Worm (Caenorhabditis elegans): ENCODE data around the gene tut-1.

The tut-1 gene

ce11 chrIV:143807-144371 lies 22.4 kb upstream of the tut-1 start:
- TF ChIP-seq klf-2 (GFP tag; conservative IDR thresholded peaks at IDR 0.05) (peak; percentile 97), flt-1 (GFP tag; IDR thresholded peaks at IDR 0.05) (peak; percentile 98), cog-1 (tag; optimal IDR thresholded peaks at IDR 0.05) (peak; percentile 94), ref-1 (GFP tag; conservative IDR thresholded peaks at IDR 0.05) (peak; percentile 95), T22C8.4 (GFP tag; IDR thresholded peaks at IDR 0.05) (peak; percentile 94), ztf-29 (GFP tag; IDR thresholded peaks at IDR 0.05) (peak; percentile 98), med-1 (GFP tag; optimal IDR thresholded peaks at IDR 0.05; ENCODE audit: insufficient read depth) (peak; percentile 70), tab-1 (GFP tag; IDR thresholded peaks at IDR 0.05) (peak; percentile 99), ztf-23 (GFP tag; IDR thresholded peaks at IDR 0.05) (peak; percentile 96)

DNA sequence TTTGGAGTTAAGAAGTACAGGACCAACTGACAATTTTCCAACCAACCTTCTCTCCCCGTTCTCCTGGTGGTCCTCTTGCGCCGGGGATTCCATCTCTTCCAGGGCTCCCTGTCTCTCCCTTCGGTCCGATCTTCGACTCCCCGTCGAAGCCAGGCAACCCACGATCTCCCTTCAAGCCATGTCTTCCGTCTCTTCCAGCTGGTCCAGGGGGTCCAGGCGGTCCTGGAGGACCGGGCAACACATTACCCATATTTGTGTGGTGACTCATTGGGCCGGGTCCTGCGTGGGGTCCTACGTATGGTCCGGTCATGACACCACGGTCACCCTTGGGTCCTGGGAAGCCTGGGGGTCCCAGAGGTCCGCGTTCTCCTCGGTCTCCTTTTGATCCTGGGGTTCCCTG lies 19.5 kb upstream of the tut-1 start:
- TF ChIP-seq cog-1 (tag; optimal IDR thresholded peaks at IDR 0.05) (no peak), klf-2 (GFP tag; conservative IDR thresholded peaks at IDR 0.05) (no peak), T22C8.4 (GFP tag; IDR thresholded peaks at IDR 0.05) (no peak)

ce11 chrIV:139652-140051 lies 18.1 kb upstream of the tut-1 start:
- TF ChIP-seq med-1 (GFP tag; optimal IDR thresholded peaks at IDR 0.05; ENCODE audit: insufficient read depth) (no peak), tab-1 (GFP tag; IDR thresholded peaks at IDR 0.05) (no peak), T22C8.4 (GFP tag; IDR thresholded peaks at IDR 0.05) (no peak), klf-2 (GFP tag; conservative IDR thresholded peaks at IDR 0.05) (no peak), ref-1 (GFP tag; conservative IDR thresholded peaks at IDR 0.05) (no peak), ztf-29 (GFP tag; IDR thresholded peaks at IDR 0.05) (no peak), ztf-23 (GFP tag; IDR thresholded peaks at IDR 0.05) (no peak), flt-1 (GFP tag; IDR thresholded peaks at IDR 0.05) (no peak), cog-1 (tag; optimal IDR thresholded peaks at IDR 0.05) (no peak)

ce11 chrIV:133968-134367 lies 12.5 kb upstream of the tut-1 start:
- no peak for TF ChIP-seq klf-2 (GFP tag; conservative IDR thresholded peaks at IDR 0.05)
- TF ChIP-seq ref-1 (GFP tag; conservative IDR thresholded peaks at IDR 0.05): no peak
- no peak for TF ChIP-seq med-1 (GFP tag; optimal IDR thresholded peaks at IDR 0.05; ENCODE audit: insufficient read depth)
- no peak for TF ChIP-seq ztf-23 (GFP tag; IDR thresholded peaks at IDR 0.05)
- no peak for TF ChIP-seq cog-1 (tag; optimal IDR thresholded peaks at IDR 0.05)
- no peak for TF ChIP-seq tab-1 (GFP tag; IDR thresholded peaks at IDR 0.05)
- no peak for TF ChIP-seq ztf-29 (GFP tag; IDR thresholded peaks at IDR 0.05)
- no peak for TF ChIP-seq T22C8.4 (GFP tag; IDR thresholded peaks at IDR 0.05)
- TF ChIP-seq flt-1 (GFP tag; IDR thresholded peaks at IDR 0.05): no peak

DNA sequence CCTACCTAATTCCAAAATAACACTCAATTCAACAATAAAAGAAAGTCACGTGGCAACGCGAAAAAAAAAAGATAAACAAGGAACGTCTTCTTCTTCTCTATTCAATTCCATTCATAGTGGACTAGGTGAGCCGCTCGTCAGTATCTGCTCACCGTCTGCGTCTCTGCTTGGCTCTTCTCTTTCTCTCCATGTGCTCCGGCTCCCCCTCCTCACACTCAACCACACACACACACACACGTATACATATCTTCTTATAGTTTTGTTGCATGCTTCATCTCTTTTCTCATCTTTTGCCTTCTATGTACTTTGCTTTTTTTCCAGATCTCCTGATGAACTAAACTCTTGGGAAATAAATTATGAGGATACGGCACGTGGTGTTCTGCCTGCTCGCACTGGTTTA lies 10.6 kb upstream of the tut-1 start, which contains the start of gene daf-1:
Gene daf-1 (plus strand): TSS at position 322 of the 400 bp plus-strand sequence.
- TF ChIP-seq ztf-23 (GFP tag; IDR thresholded peaks at IDR 0.05) (no peak), klf-2 (GFP tag; conservative IDR thresholded peaks at IDR 0.05) (no peak), ref-1 (GFP tag; conservative IDR thresholded peaks at IDR 0.05) (no peak), T22C8.4 (GFP tag; IDR thresholded peaks at IDR 0.05) (no peak), flt-1 (GFP tag; IDR thresholded peaks at IDR 0.05) (no peak), cog-1 (tag; optimal IDR thresholded peaks at IDR 0.05) (no peak), med-1 (GFP tag; optimal IDR thresholded peaks at IDR 0.05; ENCODE audit: insufficient read depth) (no peak), ztf-29 (GFP tag; IDR thresholded peaks at IDR 0.05) (no peak), tab-1 (GFP tag; IDR thresholded peaks at IDR 0.05) (no peak)

ce11 chrIV:130150-130549 lies 8.6 kb upstream of the tut-1 start:
- TF ChIP-seq T22C8.4 (GFP tag; IDR thresholded peaks at IDR 0.05) (no peak), flt-1 (GFP tag; IDR thresholded peaks at IDR 0.05) (no peak), tab-1 (GFP tag; IDR thresholded peaks at IDR 0.05) (no peak), ztf-29 (GFP tag; IDR thresholded peaks at IDR 0.05) (no peak), cog-1 (tag; optimal IDR thresholded peaks at IDR 0.05) (no peak), ztf-23 (GFP tag; IDR thresholded peaks at IDR 0.05) (no peak), klf-2 (GFP tag; conservative IDR thresholded peaks at IDR 0.05) (no peak), med-1 (GFP tag; optimal IDR thresholded peaks at IDR 0.05; ENCODE audit: insufficient read depth) (no peak), ref-1 (GFP tag; conservative IDR thresholded peaks at IDR 0.05) (no peak)

DNA sequence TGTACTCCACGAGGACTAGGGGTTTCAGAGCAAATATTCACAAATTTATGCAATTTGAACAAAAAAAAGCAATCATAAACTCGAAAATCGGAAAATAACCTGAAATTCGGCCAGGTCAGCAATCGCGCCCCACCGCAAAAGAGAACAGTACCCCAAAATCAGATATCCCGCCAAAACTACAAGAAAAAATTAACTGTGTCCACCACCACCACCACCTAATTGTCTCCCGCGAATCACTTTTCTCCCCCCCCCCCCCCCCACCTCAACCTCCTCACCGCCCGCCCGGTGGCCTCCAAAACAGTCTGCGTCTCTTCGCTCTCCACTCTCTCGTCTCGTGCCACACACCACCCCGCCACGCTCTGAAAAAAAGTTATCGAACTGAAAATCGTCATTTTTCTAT lies 7.0 kb upstream of the tut-1 start:
- TF ChIP-seq med-1 (GFP tag; optimal IDR thresholded peaks at IDR 0.05; ENCODE audit: insufficient read depth): no peak
- TF ChIP-seq ztf-29 (GFP tag; IDR thresholded peaks at IDR 0.05): no peak
- no peak for TF ChIP-seq ref-1 (GFP tag; conservative IDR thresholded peaks at IDR 0.05)
- TF ChIP-seq cog-1 (tag; optimal IDR thresholded peaks at IDR 0.05): no peak
- TF ChIP-seq T22C8.4 (GFP tag; IDR thresholded peaks at IDR 0.05): no peak
- no peak for TF ChIP-seq klf-2 (GFP tag; conservative IDR thresholded peaks at IDR 0.05)
- TF ChIP-seq ztf-23 (GFP tag; IDR thresholded peaks at IDR 0.05): no peak
- TF ChIP-seq tab-1 (GFP tag; IDR thresholded peaks at IDR 0.05): no peak
- no peak for TF ChIP-seq flt-1 (GFP tag; IDR thresholded peaks at IDR 0.05)

ce11 chrIV:125881-126781 lies 4.6 kb upstream of the tut-1 start, which contains the start of the genes grld-1 and cox-6C:
TSS of gene grld-1 (minus strand) at chrIV:125931.
TSS of gene cox-6C (plus strand) at chrIV:126731.
- TF ChIP-seq ztf-23 (GFP tag; IDR thresholded peaks at IDR 0.05) (no peak), cog-1 (tag; optimal IDR thresholded peaks at IDR 0.05) (peak; percentile 32), T22C8.4 (GFP tag; IDR thresholded peaks at IDR 0.05) (peak; percentile 60), flt-1 (GFP tag; IDR thresholded peaks at IDR 0.05) (0 out of 2 replicates have a peak, but pooled peaks have one; percentile 3), tab-1 (GFP tag; IDR thresholded peaks at IDR 0.05) (no peak), klf-2 (GFP tag; conservative IDR thresholded peaks at IDR 0.05) (no peak), ztf-29 (GFP tag; IDR thresholded peaks at IDR 0.05) (no peak), ref-1 (GFP tag; conservative IDR thresholded peaks at IDR 0.05) (no peak), med-1 (GFP tag; optimal IDR thresholded peaks at IDR 0.05; ENCODE audit: insufficient read depth) (no peak)

DNA sequence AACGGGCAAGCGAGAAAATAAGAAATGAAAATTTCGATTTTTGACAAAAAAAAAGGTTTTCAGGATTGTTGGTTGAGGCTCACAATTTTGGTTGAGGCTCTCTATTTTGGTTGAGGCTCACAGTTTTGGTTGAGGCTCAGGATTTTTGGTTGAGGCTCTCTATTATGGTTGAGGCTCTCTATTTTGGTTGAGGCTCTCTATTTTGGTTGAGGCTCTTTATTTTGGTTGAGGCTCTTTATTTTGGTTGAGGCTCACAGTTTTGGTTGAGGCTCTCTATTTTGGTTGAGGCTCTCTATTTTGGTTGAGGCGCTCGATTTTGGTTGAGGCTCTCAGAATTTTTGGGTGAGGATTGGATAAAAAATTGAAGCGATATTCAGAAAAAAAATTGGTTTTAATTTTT lies 1.7 kb downstream of the tut-1 start:
- TF ChIP-seq ztf-29 (GFP tag; IDR thresholded peaks at IDR 0.05): no peak
- no peak for TF ChIP-seq ztf-23 (GFP tag; IDR thresholded peaks at IDR 0.05)
- TF ChIP-seq klf-2 (GFP tag; conservative IDR thresholded peaks at IDR 0.05): no peak
- TF ChIP-seq cog-1 (tag; optimal IDR thresholded peaks at IDR 0.05): no peak
- TF ChIP-seq med-1 (GFP tag; optimal IDR thresholded peaks at IDR 0.05; ENCODE audit: insufficient read depth): no peak
- TF ChIP-seq tab-1 (GFP tag; IDR thresholded peaks at IDR 0.05): no peak
